Fruit fly (Drosophila melanogaster) whole organism, embryonic: ENCODE results near the gene RhoGDI.
A peak's percentile ranks its signal among the peaks of the same experiment; 100 is the strongest.

Experiments used
- CG11723 ChIP-seq: fragments of 200-800 bp; sonication (Bioruptor generic); optimal IDR thresholded peaks from 2 replicates; lab custom pipeline; 2017; ENCODE audit warnings: missing biosample characterization, mild to moderate bottlenecking, missing genetic modification characterization
- hth ChIP-seq: fragments of >200 bp; optimal IDR thresholded peaks from 2 replicates; lab custom pipeline; 2017; ENCODE audit warnings: inconsistent platforms
- nom ChIP-seq: fragments of 200-800 bp; sonication (Bioruptor generic); optimal IDR thresholded peaks from 2 replicates; lab custom pipeline; 2017; ENCODE audit warnings: missing biosample characterization, missing genetic modification characterization, mild to moderate bottlenecking, moderate library complexity, missing genetic modification reagents
- row ChIP-seq: fragments of 200-800 bp; sonication (Bioruptor generic); IDR thresholded peaks from 3 replicates; pipeline ENCODE4 v1.3.6; 2022; ENCODE audit warnings: missing biosample characterization, missing genetic modification characterization
- shn ChIP-seq: fragments of 200-800 bp; sonication (Bioruptor generic); optimal IDR thresholded peaks from 3 replicates; lab custom pipeline; 2016; ENCODE audit warnings: missing biosample characterization, missing genetic modification characterization
- sug ChIP-seq: fragments of 200-800 bp; optimal IDR thresholded peaks from 2 replicates; lab custom pipeline; 2019; ENCODE audit warnings: missing biosample characterization, mild to moderate bottlenecking, missing genetic modification characterization, moderate library complexity

- peak; percentile 79 for TF ChIP-seq sug (tag; lab: Kevin White, UChicago)
- TF ChIP-seq row (GFP tag; lab: Robert Waterston, UW), result no peak; the same call in 2 of the 3 replicates
- no peak for TF ChIP-seq hth (lab: Kevin White, UChicago)
- no peak for TF ChIP-seq shn
- TF ChIP-seq nom (GFP tag; lab: Kevin White, UChicago), result no peak
- peak; percentile 25 for TF ChIP-seq CG11723
Observed at dm6 chr3L:19932917-19933316, 4.4 kb downstream of the RhoGDI start.
